Fruit fly (Drosophila melanogaster): ENCODE data around the gene CG4174.

Gene CG4174

dm6 chr3L:18627657-18628455 lies 10.1 kb upstream of the CG4174 start (continued):
- TF ChIP-seq CG1832 (GFP tag; optimal IDR thresholded peaks at IDR 0.05) (peak; percentile 80), bcd (GFP tag; optimal IDR thresholded peaks at IDR 0.05) (no peak), CG32532 (GFP tag; IDR thresholded peaks at IDR 0.05) (no peak), CG2199 (GFP tag; IDR thresholded peaks at IDR 0.05) (peak; percentile 86; the same call in 2 of the 3 replicates), Awh (GFP tag; IDR thresholded peaks at IDR 0.05) (0 out of 2 replicates have a peak, but pooled peaks have one; percentile 49), ems (GFP tag; optimal IDR thresholded peaks at IDR 0.05) (no peak), B-H1 (GFP tag; IDR thresholded peaks at IDR 0.05) (no peak), Stat92E (GFP tag; optimal IDR thresholded peaks at IDR 0.05) (no peak), Camta (GFP tag; optimal IDR thresholded peaks at IDR 0.05) (no peak), Bdp1 (GFP tag; optimal IDR thresholded peaks at IDR 0.05) (no peak), fd64A (GFP tag; optimal IDR thresholded peaks at IDR 0.05) (no peak), CG30403 (GFP tag; optimal IDR thresholded peaks at IDR 0.05) (no peak), wor (GFP tag; IDR thresholded peaks at IDR 0.05) (no peak), bab2 (GFP tag; optimal IDR thresholded peaks at IDR 0.05) (no peak), Fer1 (GFP tag; optimal IDR thresholded peaks at IDR 0.05) (no peak), pan (optimal IDR thresholded peaks at IDR 0.05) (no peak), pan (GFP tag; optimal IDR thresholded peaks at IDR 0.05 in 1 of 2, IDR thresholded peaks at IDR 0.05 in 1 of 2) (no peak), CG17568 (GFP tag; optimal IDR thresholded peaks at IDR 0.05) (no peak), Hr3 (GFP tag; optimal IDR thresholded peaks at IDR 0.05) (no peak), Pdp1 (GFP tag; optimal IDR thresholded peaks at IDR 0.05) (peak in 1 of 2 experiments; percentile 6), Deaf1 (tag; optimal IDR thresholded peaks at IDR 0.05) (no peak), zen (tag; optimal IDR thresholded peaks at IDR 0.05) (peak; percentile 44), Abd-B (GFP tag; optimal IDR thresholded peaks at IDR 0.05) (no peak), pros (GFP tag; optimal IDR thresholded peaks at IDR 0.05) (peak; percentile 52), CkIIα-i1 (GFP tag; IDR thresholded peaks at IDR 0.05) (no peak), CG1602 (GFP tag; optimal IDR thresholded peaks at IDR 0.05) (no peak), HmgZ (tag; optimal IDR thresholded peaks at IDR 0.05) (no peak), Poxn (GFP tag; IDR thresholded peaks at IDR 0.05) (no peak), CG10274 (GFP tag; optimal IDR thresholded peaks at IDR 0.05) (no peak), CG3281 (GFP tag; optimal IDR thresholded peaks at IDR 0.05) (no peak), lov (optimal IDR thresholded peaks at IDR 0.05) (no peak), lov (GFP tag; IDR thresholded peaks at IDR 0.05) (0 out of 3 replicates have a peak, but pooled peaks have one; percentile 30), CG14667 (GFP tag; IDR thresholded peaks at IDR 0.05) (no peak), sima (GFP tag; optimal IDR thresholded peaks at IDR 0.05) (no peak), CG10979 (tag; optimal IDR thresholded peaks at IDR 0.05) (no peak), ci (GFP tag; IDR thresholded peaks at IDR 0.05) (no peak), dysf (GFP tag; IDR thresholded peaks at IDR 0.05) (0 out of 3 replicates have a peak, but pooled peaks have one; percentile 5), CG11093 (GFP tag; IDR thresholded peaks at IDR 0.05) (0 out of 3 replicates have a peak, but pooled peaks have one; percentile 31), CG1647 (GFP tag; optimal IDR thresholded peaks at IDR 0.05) (no peak), CrebB (tag; optimal IDR thresholded peaks at IDR 0.05) (no peak), Aef1 (GFP tag; IDR thresholded peaks at IDR 0.05) (no peak), ind (GFP tag; optimal IDR thresholded peaks at IDR 0.05) (no peak), so (GFP tag; IDR thresholded peaks at IDR 0.05) (no peak), crol (GFP tag; IDR thresholded peaks at IDR 0.05) (peak; percentile 90), Chrac-16 (GFP tag; optimal IDR thresholded peaks at IDR 0.05) (no peak), Scr (GFP tag; IDR thresholded peaks at IDR 0.05; ENCODE audit: partially characterized antibody) (no peak), aop (GFP tag; IDR thresholded peaks at IDR 0.05) (no peak), twi (tag; optimal IDR thresholded peaks at IDR 0.05) (no peak), CG15479 (GFP tag; optimal IDR thresholded peaks at IDR 0.05) (peak; percentile 50), sna (GFP tag; IDR thresholded peaks at IDR 0.05; ENCODE audit: partially characterized antibody) (0 out of 2 replicates have a peak, but pooled peaks have one; percentile 39)

Measured in whole organism, embryonic.